Fruit fly (Drosophila melanogaster): ENCODE data around the gene Cyp318a1.

DNA sequence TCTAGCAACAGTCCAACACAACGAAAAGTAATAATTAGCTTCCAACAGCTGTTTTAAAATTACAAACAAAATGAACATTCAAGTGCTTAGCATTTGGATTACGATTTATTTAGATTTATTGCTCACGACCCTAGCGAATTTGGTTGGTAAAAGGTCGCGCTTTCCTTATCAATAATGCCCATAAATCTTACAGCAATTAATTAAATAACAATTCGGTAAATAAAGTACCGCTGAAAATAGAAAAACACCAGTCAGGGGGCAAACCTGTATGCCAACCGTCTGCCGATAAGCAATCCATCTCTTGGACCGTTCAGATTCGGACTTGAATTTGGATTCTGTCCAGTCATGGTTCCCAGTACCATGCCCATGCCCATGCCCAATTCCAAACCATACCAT is 19.3 kb upstream of the Cyp318a1 start:
- no peak for TF ChIP-seq CG8478 (optimal IDR thresholded peaks at IDR 0.05)
- no peak for TF ChIP-seq CTCF (optimal IDR thresholded peaks at IDR 0.05)

Data from S2 (cell line).